Worm (Caenorhabditis elegans) whole organism, L4/young adult: ENCODE data around the gene asp-14.

ENCODE experiments used
- W03F9.2 ChIP-seq: fragments of 150-350 bp; optimal IDR thresholded peaks from 2 replicates; lab custom pipeline; 2014; ENCODE audit warnings: missing biosample characterization, missing genetic modification characterization
- dao-5 ChIP-seq: sonication (generic microtip); optimal IDR thresholded peaks from 2 replicates; lab custom pipeline; 2016; ENCODE audit warnings: missing genotype, missing genetic modification characterization, moderate library complexity, missing compliant biosample characterization
- him-1 ChIP-seq: sonication (generic microtip); optimal IDR thresholded peaks from 2 replicates; lab custom pipeline; 2016; ENCODE audit warnings: missing genotype, missing genetic modification reagents, missing genetic modification characterization, missing compliant biosample characterization

- TF ChIP-seq dao-5, result no peak
- TF ChIP-seq him-1, result no peak
- no peak for TF ChIP-seq W03F9.2
Observed at ce11 chrX:6462995-6463462, 16.6 kb upstream of the asp-14 start, which contains the start of gene C15B12.2.
